Fruit fly (Drosophila melanogaster): ENCODE data around the gene kst.
A peak's percentile ranks its signal among the peaks of the same experiment; 100 is the strongest.

Gene kst

dm6 chr3L:3381869-3382488, 45.3 kb downstream of the kst start (continued):
- TF ChIP-seq pan (optimal IDR thresholded peaks at IDR 0.05) (no peak), pan (GFP tag; optimal IDR thresholded peaks at IDR 0.05 in 1 of 2, IDR thresholded peaks at IDR 0.05 in 1 of 2) (peak in 1 of 2 experiments; percentile 66), bbx (GFP tag; IDR thresholded peaks at IDR 0.05; ENCODE audit: partially characterized antibody) (no peak), CG8281 (tag; optimal IDR thresholded peaks at IDR 0.05) (no peak), eve (GFP tag; optimal IDR thresholded peaks at IDR 0.05) (no peak), Mes4 (GFP tag; optimal IDR thresholded peaks at IDR 0.05) (no peak), CG7271 (tag; optimal IDR thresholded peaks at IDR 0.05) (no peak), CG7963 (GFP tag; IDR thresholded peaks at IDR 0.05; ENCODE audit: partially characterized antibody) (no peak), nom (GFP tag; optimal IDR thresholded peaks at IDR 0.05) (no peak), shn (GFP tag; optimal IDR thresholded peaks at IDR 0.05) (no peak), Hr39 (optimal IDR thresholded peaks at IDR 0.05) (no peak), Fer2 (tag; optimal IDR thresholded peaks at IDR 0.05) (peak; percentile 9), Sry-β (GFP tag; optimal IDR thresholded peaks at IDR 0.05) (no peak), bigmax (GFP tag; optimal IDR thresholded peaks at IDR 0.05) (no peak), CG12219 (GFP tag; optimal IDR thresholded peaks at IDR 0.05) (peak; percentile 22), mld (GFP tag; IDR thresholded peaks at IDR 0.05; ENCODE audit: partially characterized antibody) (no peak), gfzf (GFP tag; optimal IDR thresholded peaks at IDR 0.05) (no peak), dimm (GFP tag; IDR thresholded peaks at IDR 0.05) (peak; percentile 11; the same call in 1 of the 2 replicates), Sin3A (optimal IDR thresholded peaks at IDR 0.05) (no peak), CG14860 (GFP tag; IDR thresholded peaks at IDR 0.05; ENCODE audit: partially characterized antibody) (no peak), zfh2 (GFP tag; optimal IDR thresholded peaks at IDR 0.05) (peak; percentile 14), pho (GFP tag; optimal IDR thresholded peaks at IDR 0.05) (no peak), CG16815 (GFP tag; optimal IDR thresholded peaks at IDR 0.05) (no peak), CG1603 (tag; optimal IDR thresholded peaks at IDR 0.05) (peak; percentile 63), sens (GFP tag) (peak; percentile 27), Antp (GFP tag; optimal IDR thresholded peaks at IDR 0.05) (no peak), CG32767 (GFP tag; IDR thresholded peaks at IDR 0.05) (peak; percentile 31; the same call in 1 of the 2 replicates), ken (GFP tag; IDR thresholded peaks at IDR 0.05) (peak; percentile 70), CG13894 (tag; optimal IDR thresholded peaks at IDR 0.05) (no peak), CG18476 (GFP tag; optimal IDR thresholded peaks at IDR 0.05) (no peak), ham (GFP tag; IDR thresholded peaks at IDR 0.05) (no peak), CG12071 (GFP tag; optimal IDR thresholded peaks at IDR 0.05) (peak; percentile 33), crc (GFP tag; optimal IDR thresholded peaks at IDR 0.05) (no peak), NK7.1 (GFP tag; optimal IDR thresholded peaks at IDR 0.05) (no peak), Bgb (GFP tag; IDR thresholded peaks at IDR 0.05; ENCODE audit: partially characterized antibody) (no peak), CG14965 (GFP tag; optimal IDR thresholded peaks at IDR 0.05; ENCODE audit: borderline replicate concordance) (no peak), Xbp1 (GFP tag; optimal IDR thresholded peaks at IDR 0.05) (peak; percentile 49), Hr51 (GFP tag; optimal IDR thresholded peaks at IDR 0.05) (peak in 1 of 2 experiments; percentile 63), ems (GFP tag; optimal IDR thresholded peaks at IDR 0.05) (no peak), CG12769 (tag; optimal IDR thresholded peaks at IDR 0.05) (peak; percentile 62), CG12659 (GFP tag; optimal IDR thresholded peaks at IDR 0.05) (no peak), al (GFP tag; IDR thresholded peaks at IDR 0.05) (peak; percentile 75), CG9727 (GFP tag; optimal IDR thresholded peaks at IDR 0.05) (no peak), so (GFP tag; IDR thresholded peaks at IDR 0.05) (0 out of 3 replicates have a peak, but pooled peaks have one; percentile 49), Atf-2 (GFP tag; optimal IDR thresholded peaks at IDR 0.05) (no peak), CG6854 (GFP tag; optimal IDR thresholded peaks at IDR 0.05) (no peak), sisA (GFP tag; IDR thresholded peaks at IDR 0.05) (peak; percentile 69), Mad (GFP tag; optimal IDR thresholded peaks at IDR 0.05) (peak; percentile 8), CG8478 (optimal IDR thresholded peaks at IDR 0.05) (no peak), CG15514 (GFP tag; optimal IDR thresholded peaks at IDR 0.05) (peak; percentile 31), wek (GFP tag; optimal IDR thresholded peaks at IDR 0.05) (no peak)
